Worm (Caenorhabditis elegans) whole organism, mixed stage, embryonic: ENCODE results near the gene unc-30.
A peak's percentile ranks its signal among the peaks of the same experiment; 100 is the strongest.

Source experiments
- M03D4.4 ChIP-seq: sonication (generic microtip); optimal IDR thresholded peaks from 2 replicates; lab custom pipeline; 2017; ENCODE audit warnings: mild to moderate bottlenecking, missing genetic modification characterization, missing compliant biosample characterization
- bed-3 ChIP-seq: fragments of 200-800 bp; sonication (Bioruptor generic); optimal IDR thresholded peaks from 3 replicates; lab custom pipeline; 2018; ENCODE audit warnings: mild to moderate bottlenecking, missing genetic modification characterization, moderate library complexity, missing compliant biosample characterization
- blmp-1 ChIP-seq: fragments of 150-350 bp; optimal IDR thresholded peaks from 2 replicates; lab custom pipeline; 2014; ENCODE audit warnings: missing biosample characterization, missing genetic modification characterization
- ceh-39 ChIP-seq: fragments of 150-350 bp; optimal IDR thresholded peaks from 2 replicates; lab custom pipeline; 2014; ENCODE audit warnings: missing biosample characterization, missing genetic modification characterization
- ceh-43 ChIP-seq: fragments of 200-800 bp; sonication (Bioruptor generic); optimal IDR thresholded peaks from 2 replicates; lab custom pipeline; 2018; ENCODE audit warnings: mild to moderate bottlenecking, missing genetic modification characterization, moderate library complexity, missing compliant biosample characterization
- ceh-83 ChIP-seq: fragments of 200-800 bp; sonication (Bioruptor generic); optimal IDR thresholded peaks from 2 replicates; lab custom pipeline; 2018; ENCODE audit warnings: mild to moderate bottlenecking, missing genetic modification characterization, missing compliant biosample characterization
- ces-1 ChIP-seq: fragments of 150-350 bp; optimal IDR thresholded peaks from 2 replicates; lab custom pipeline; 2014; ENCODE audit warnings: missing biosample characterization, missing genetic modification reagents, missing genetic modification characterization
- drap-1 ChIP-seq: fragments of 200-800 bp; sonication (Bioruptor generic); optimal IDR thresholded peaks from 3 replicates; lab custom pipeline; 2018; ENCODE audit warnings: mild to moderate bottlenecking, missing genetic modification characterization, missing compliant biosample characterization
- elt-1 ChIP-seq: sonication (generic microtip); optimal IDR thresholded peaks from 2 replicates; lab custom pipeline; 2017; ENCODE audit warnings: missing genetic modification characterization, mild to moderate bottlenecking, missing compliant biosample characterization, antibody characterized with exemption, moderate library complexity, borderline replicate concordance; ENCODE audit not compliant: insufficient read depth
- elt-3 ChIP-seq: fragments of 150-350 bp; optimal IDR thresholded peaks from 2 replicates; lab custom pipeline; 2014; ENCODE audit warnings: missing biosample characterization, missing genetic modification characterization
- ham-2 ChIP-seq: fragments of 200-800 bp; sonication (Bioruptor generic); optimal IDR thresholded peaks from 2 replicates; lab custom pipeline; 2018; ENCODE audit warnings: mild to moderate bottlenecking, missing genetic modification characterization, missing compliant biosample characterization
- hlh-1 ChIP-seq: fragments of 150-350 bp; optimal IDR thresholded peaks from 2 replicates; lab custom pipeline; 2014; ENCODE audit warnings: missing biosample characterization, missing genetic modification reagents, missing genetic modification characterization
- lin-13 ChIP-seq: fragments of 150-350 bp; optimal IDR thresholded peaks from 2 replicates; lab custom pipeline; 2014; ENCODE audit warnings: missing biosample characterization, missing genetic modification characterization
- lin-32 ChIP-seq: fragments of 200-800 bp; sonication (Bioruptor generic); optimal IDR thresholded peaks from 2 replicates; lab custom pipeline; 2018; ENCODE audit warnings: mild to moderate bottlenecking, missing genetic modification characterization, missing compliant biosample characterization
- lsy-2 ChIP-seq: fragments of 150-350 bp; optimal IDR thresholded peaks from 2 replicates; lab custom pipeline; 2014; ENCODE audit warnings: missing biosample characterization, missing genetic modification characterization
- mep-1 ChIP-seq: fragments of 150-350 bp; optimal IDR thresholded peaks from 2 replicates; lab custom pipeline; 2017; ENCODE audit warnings: missing biosample characterization, missing genetic modification reagents, missing genetic modification characterization, inconsistent platforms
- mls-2 ChIP-seq: sonication (generic microtip); optimal IDR thresholded peaks from 2 replicates; lab custom pipeline; 2016; ENCODE audit warnings: mild to moderate bottlenecking, missing genetic modification characterization, moderate library complexity, missing compliant biosample characterization
- nhr-12 ChIP-seq: fragments of 150-350 bp; optimal IDR thresholded peaks from 2 replicates; lab custom pipeline; 2014; ENCODE audit warnings: missing biosample characterization, missing genetic modification characterization
- nhr-2 ChIP-seq: fragments of 150-350 bp; optimal IDR thresholded peaks from 2 replicates; lab custom pipeline; 2014; ENCODE audit warnings: missing biosample characterization, missing genetic modification characterization
- nhr-237 ChIP-seq: fragments of 150-350 bp; optimal IDR thresholded peaks from 2 replicates; lab custom pipeline; 2014; ENCODE audit warnings: missing biosample characterization, missing genetic modification characterization
- nhr-28 ChIP-seq: fragments of 150-350 bp; optimal IDR thresholded peaks from 2 replicates; lab custom pipeline; 2014; ENCODE audit warnings: missing biosample characterization, missing genetic modification characterization
- nhr-76 ChIP-seq: sonication (generic microtip); optimal IDR thresholded peaks from 2 replicates; lab custom pipeline; 2017; ENCODE audit warnings: missing biosample characterization, missing genetic modification characterization
- pha-4 ChIP-seq: fragments of 150-350 bp; optimal IDR thresholded peaks from 2 replicates; lab custom pipeline; 2018; ENCODE audit warnings: missing biosample characterization, missing genetic modification reagents, missing genetic modification characterization
- sem-2 ChIP-seq: fragments of 200-800 bp; sonication (Bioruptor generic); optimal IDR thresholded peaks from 2 replicates; lab custom pipeline; 2018; ENCODE audit warnings: mild to moderate bottlenecking, missing genetic modification characterization, missing compliant biosample characterization
- sptf-1 ChIP-seq: sonication (generic microtip); optimal IDR thresholded peaks from 2 replicates; lab custom pipeline; 2017; ENCODE audit warnings: mild to moderate bottlenecking, missing genetic modification characterization, moderate library complexity, missing compliant biosample characterization
- tbx-8 ChIP-seq: fragments of 200-800 bp; sonication (Bioruptor generic); optimal IDR thresholded peaks from 2 replicates; lab custom pipeline; 2018; ENCODE audit warnings: mild to moderate bottlenecking, missing genetic modification characterization, moderate library complexity, missing compliant biosample characterization
- unc-120 ChIP-seq: sonication (generic microtip); optimal IDR thresholded peaks from 2 replicates; lab custom pipeline; 2017; ENCODE audit warnings: missing genetic modification characterization, missing compliant biosample characterization; ENCODE audit not compliant: poor library complexity, severe bottlenecking
- unc-39 ChIP-seq: fragments of 150-350 bp; optimal IDR thresholded peaks from 2 replicates; lab custom pipeline; 2014; ENCODE audit warnings: missing biosample characterization, missing genetic modification characterization
- zip-8 ChIP-seq: fragments of 150-350 bp; optimal IDR thresholded peaks from 2 replicates; lab custom pipeline; 2014; ENCODE audit warnings: missing biosample characterization, missing genetic modification characterization
- ztf-11 ChIP-seq: fragments of 150-350 bp; optimal IDR thresholded peaks from 2 replicates; lab custom pipeline; 2014; ENCODE audit warnings: missing biosample characterization, missing genetic modification characterization

Gene unc-30

ce11 chrIV:13127720-13128119 lies 8.9 kb downstream of the unc-30 start:
- TF ChIP-seq ces-1: peak; percentile 55
- no peak for TF ChIP-seq mep-1 (tag; lab: Kevin White, UChicago)
- TF ChIP-seq, all 35 proteins: peak for 1

DNA sequence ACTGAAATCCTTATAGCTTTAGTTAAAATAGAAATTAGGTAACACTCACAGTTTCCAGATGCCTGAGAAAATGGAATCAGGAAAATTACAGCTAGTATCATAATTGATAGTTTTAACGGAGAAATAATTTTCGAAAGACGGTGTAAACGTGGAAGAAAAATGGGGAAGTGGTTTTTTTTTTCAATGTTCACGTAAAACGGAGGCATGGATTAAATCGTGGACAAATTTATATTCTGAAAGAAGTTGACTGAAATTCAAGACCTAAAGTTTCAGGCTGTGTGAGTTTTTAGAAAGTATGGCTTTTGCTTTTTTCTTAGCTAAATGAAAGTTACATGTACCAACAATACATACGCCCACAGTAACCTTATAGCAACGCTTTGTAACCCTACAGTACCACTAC lies 23.5 kb downstream of the unc-30 start, which contains the start of gene spe-43:
TSS of gene spe-43 (minus strand) at position 101 of the 400 bp plus-strand sequence.
- TF ChIP-seq blmp-1 (tag; lab: Kevin White, UChicago): no peak
- TF ChIP-seq mep-1 (tag; lab: Kevin White, UChicago): no peak
- no peak for TF ChIP-seq nhr-76 (tag; lab: Kevin White, UChicago)
- TF ChIP-seq, all 35 proteins: peak for 0

DNA sequence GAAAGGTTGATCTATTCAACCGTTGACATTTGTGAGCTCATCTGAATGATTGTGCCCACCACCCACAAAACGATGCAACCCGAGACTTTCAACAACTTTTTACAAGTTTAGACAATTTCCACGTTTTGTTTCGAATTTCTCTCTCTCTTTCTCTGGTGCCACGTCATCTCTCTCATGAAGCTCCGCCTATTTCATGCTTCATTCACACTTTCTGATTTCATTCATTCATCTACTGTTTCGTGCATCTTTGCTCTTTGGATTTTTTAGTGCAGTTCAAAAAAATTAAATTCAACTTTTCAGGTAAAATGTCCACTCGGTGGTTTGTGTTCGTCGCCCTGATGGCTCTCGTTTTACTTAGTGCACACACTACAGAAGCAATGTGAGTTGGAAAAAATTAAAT lies 30.5 kb downstream of the unc-30 start, which contains the start of gene nlp-79:
TSS of gene nlp-79 (plus strand) at position 301 of the 400 bp plus-strand sequence.
- TF ChIP-seq tbx-8 (GFP tag; lab: Kevin White, UChicago) (no peak), ces-1 (no peak), ham-2 (GFP tag; lab: Kevin White, UChicago) (no peak), nhr-2 (no peak), mep-1 (tag; lab: Kevin White, UChicago) (no peak), nhr-28 (tag; lab: Kevin White, UChicago) (no peak), nhr-237 (tag; lab: Kevin White, UChicago) (no peak), lsy-2 (tag; lab: Kevin White, UChicago) (no peak), sem-2 (GFP tag; lab: Kevin White, UChicago) (no peak), lin-32 (GFP tag; lab: Kevin White, UChicago) (no peak), unc-39 (tag; lab: Kevin White, UChicago) (no peak), blmp-1 (tag; lab: Kevin White, UChicago) (no peak), sptf-1 (tag; lab: Kevin White, UChicago) (no peak), ceh-83 (GFP tag; lab: Kevin White, UChicago) (no peak), ceh-39 (tag; lab: Kevin White, UChicago) (no peak)

DNA sequence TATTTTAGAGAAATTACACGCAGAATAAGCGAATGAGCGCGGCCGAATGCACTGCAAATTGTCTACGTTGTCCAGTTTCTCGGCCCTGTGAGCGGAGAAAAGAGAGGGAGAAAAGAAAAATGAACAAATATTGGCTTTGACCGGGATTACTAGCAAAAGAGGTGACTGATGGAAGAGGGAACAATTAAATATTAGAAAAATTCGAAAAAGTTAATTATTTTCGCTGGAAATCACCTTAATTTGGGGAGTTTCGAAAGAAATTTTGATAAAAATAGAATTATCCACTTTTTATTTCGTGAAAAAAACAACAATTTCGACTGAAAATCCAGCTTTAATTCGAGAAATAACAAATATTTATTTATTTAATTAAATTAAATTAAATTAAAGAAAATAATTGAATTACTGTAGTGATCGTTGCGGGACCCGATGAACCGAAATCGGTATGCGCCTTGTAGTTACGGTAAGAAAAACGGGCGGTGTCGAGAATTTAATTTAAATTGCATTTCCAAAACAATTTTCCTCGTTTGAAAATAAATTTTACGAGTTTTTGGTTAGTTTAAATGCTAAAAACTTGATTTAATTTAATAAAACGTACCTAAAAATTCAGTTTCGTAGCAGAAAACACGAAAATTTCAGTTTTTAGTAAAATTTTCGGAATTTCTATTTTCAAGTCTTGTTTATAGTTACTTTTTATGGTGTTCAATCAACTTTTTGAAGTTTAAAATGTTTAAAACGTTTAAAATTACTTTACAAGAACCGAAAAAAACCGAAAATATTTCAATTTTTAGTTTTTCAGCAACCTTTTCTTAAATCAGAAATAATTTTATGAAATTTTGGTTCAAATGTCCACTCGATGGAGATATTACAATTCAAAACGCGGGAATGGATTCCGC lies 35.9 kb downstream of the unc-30 start, which contains the start of the genes crld-1 and msh-5:
TSS of gene crld-1 (minus strand) at position 51 of the 893 bp plus-strand sequence.
TSS of gene msh-5 (plus strand) at position 843 of the 893 bp plus-strand sequence.
- TF ChIP-seq ztf-11 (no peak), lsy-2 (tag; lab: Kevin White, UChicago) (no peak), nhr-237 (tag; lab: Kevin White, UChicago) (no peak), unc-120 (tag; lab: Kevin White, UChicago) (no peak), zip-8 (tag; lab: Kevin White, UChicago) (no peak), hlh-1 (tag; lab: Kevin White, UChicago) (no peak), lin-13 (tag; lab: Kevin White, UChicago) (no peak), mep-1 (tag; lab: Kevin White, UChicago) (no peak), nhr-28 (tag; lab: Kevin White, UChicago) (no peak), ham-2 (GFP tag; lab: Kevin White, UChicago) (no peak), mls-2 (no peak), ces-1 (no peak), elt-3 (no peak), tbx-8 (GFP tag; lab: Kevin White, UChicago) (no peak), sem-2 (GFP tag; lab: Kevin White, UChicago) (no peak), drap-1 (GFP tag; lab: Kevin White, UChicago) (no peak), nhr-12 (no peak), pha-4 (no peak), lin-32 (GFP tag; lab: Kevin White, UChicago) (no peak)

- TF ChIP-seq M03D4.4 (tag; lab: Kevin White, UChicago) (no peak), ceh-83 (GFP tag; lab: Kevin White, UChicago) (no peak), nhr-76 (tag; lab: Kevin White, UChicago) (no peak), nhr-28 (tag; lab: Kevin White, UChicago) (no peak)
Measured at ce11 chrIV:13165181-13165580, 46.4 kb downstream of the unc-30 start, which contains the start of gene scl-14. TSS of gene scl-14 (plus strand) at chrIV:13165481.

DNA sequence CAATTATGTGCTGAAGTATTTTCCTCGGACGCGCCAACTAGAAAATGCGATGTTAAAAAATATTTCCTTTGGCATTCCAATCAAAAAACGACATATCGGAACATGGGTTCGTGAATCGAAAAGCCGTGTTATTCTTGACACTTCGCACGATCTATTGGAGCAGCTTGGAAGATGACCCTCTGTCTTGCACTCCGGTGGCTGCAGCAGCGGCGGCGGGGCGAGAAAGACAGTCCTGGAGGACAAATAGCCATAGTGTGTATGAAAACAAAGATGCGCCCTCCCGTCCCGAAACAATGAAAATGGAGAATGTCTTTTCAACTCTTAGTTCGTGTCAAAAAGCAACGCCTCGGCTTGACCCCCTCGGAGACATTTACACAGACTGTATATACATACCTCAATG lies 48.8 kb downstream of the unc-30 start:
- no peak for TF ChIP-seq elt-1 (tag; lab: Kevin White, UChicago)
- TF ChIP-seq lin-32 (GFP tag; lab: Kevin White, UChicago): no peak
- TF ChIP-seq blmp-1 (tag; lab: Kevin White, UChicago): no peak
- TF ChIP-seq bed-3 (GFP tag; lab: Kevin White, UChicago): no peak
- no peak for TF ChIP-seq mep-1 (tag; lab: Kevin White, UChicago)
- no peak for TF ChIP-seq ceh-43 (GFP tag; lab: Kevin White, UChicago)
- TF ChIP-seq unc-39 (tag; lab: Kevin White, UChicago): no peak
- no peak for TF ChIP-seq sptf-1 (tag; lab: Kevin White, UChicago)
- no peak for TF ChIP-seq ztf-11
- no peak for TF ChIP-seq ceh-83 (GFP tag; lab: Kevin White, UChicago)
- TF ChIP-seq elt-3: no peak
- no peak for TF ChIP-seq unc-120 (tag; lab: Kevin White, UChicago)
- no peak for TF ChIP-seq ces-1
- TF ChIP-seq, all 35 proteins: peak for 0
